Worm (Caenorhabditis elegans) whole organism, L1 larva: ENCODE measurements around the gene hlh-3.

Experiments used
- C04F5.9 ChIP-seq: sonication (generic microtip); optimal IDR thresholded peaks from 2 replicates; lab custom pipeline; 2016; ENCODE audit warnings: missing genetic modification characterization, missing compliant biosample characterization
- C16A3.4 ChIP-seq: fragments of 150-350 bp; optimal IDR thresholded peaks from 2 replicates; lab custom pipeline; 2014; ENCODE audit warnings: missing biosample characterization, missing genetic modification characterization
- Y116A8C.19 ChIP-seq: sonication (generic microtip); optimal IDR thresholded peaks from 2 replicates; lab custom pipeline; 2016; ENCODE audit warnings: missing compliant biosample characterization, missing genetic modification characterization, borderline replicate concordance
- aly-2 ChIP-seq: fragments of 150-350 bp; optimal IDR thresholded peaks from 2 replicates; lab custom pipeline; 2014; ENCODE audit warnings: missing biosample characterization, missing genetic modification characterization
- ama-1 ChIP-seq: fragments of 150-350 bp; optimal IDR thresholded peaks from 2 replicates; lab custom pipeline; 2014
- ceh-8 ChIP-seq: fragments of 200-800 bp; sonication (Bioruptor generic); optimal IDR thresholded peaks from 2 replicates; lab custom pipeline; 2018; ENCODE audit warnings: mild to moderate bottlenecking, missing genetic modification characterization, moderate library complexity, missing compliant biosample characterization
- ces-1 ChIP-seq: fragments of 150-350 bp; optimal IDR thresholded peaks from 2 replicates; lab custom pipeline; 2014; ENCODE audit warnings: missing biosample characterization, missing genetic modification reagents, missing genetic modification characterization
- dsc-1 ChIP-seq: sonication (generic microtip); optimal IDR thresholded peaks from 2 replicates; lab custom pipeline; 2016; ENCODE audit warnings: mild to moderate bottlenecking, missing genetic modification characterization, missing compliant biosample characterization
- efl-1 ChIP-seq, 4 experiments: fragments of 150-350 bp; optimal IDR thresholded peaks in 3 of 4; peaks in 1 of 4; 1 replicate in 1 of 4; 2 replicates in 3 of 4; lab custom pipeline; 2014; ENCODE audit warnings: missing biosample characterization in 2 of 4, missing genetic modification characterization in 2 of 4, missing genetic modification reagents in 2 of 4
- efl-3 ChIP-seq: fragments of 200-800 bp; sonication (Bioruptor generic); optimal IDR thresholded peaks from 2 replicates; lab custom pipeline; 2018; ENCODE audit warnings: mild to moderate bottlenecking, missing genetic modification characterization, missing compliant biosample characterization
- egl-27 ChIP-seq, 2 experiments: fragments of 150-350 bp in 1 of 2; sonication (generic microtip); optimal IDR thresholded peaks; 3 replicates each; lab custom pipeline; 2017 to 2018; ENCODE audit warnings: missing biosample characterization in 2 of 2, missing genetic modification characterization in 2 of 2, missing genetic modification reagents in 2 of 2
- elt-2 ChIP-seq: sonication (generic microtip); optimal IDR thresholded peaks from 2 replicates; lab custom pipeline; 2016; ENCODE audit warnings: missing genetic modification characterization, mild to moderate bottlenecking, inconsistent platforms, missing compliant biosample characterization, missing genetic modification reagents
- elt-3 ChIP-seq, 6 experiments: fragments of 150-350 bp in 1 of 6; sonication (generic microtip); optimal IDR thresholded peaks; 2 replicates each; lab custom pipeline; 2017 to 2018; ENCODE audit warnings: missing biosample characterization in 6 of 6, missing genetic modification characterization in 6 of 6, inconsistent platforms in 1 of 6
- ets-5 ChIP-seq: fragments of 200-800 bp; sonication (Bioruptor generic); IDR thresholded peaks from 2 replicates; pipeline ENCODE4 v1.3.6; 2022; ENCODE audit warnings: missing genetic modification characterization, missing compliant biosample characterization
- fkh-4 ChIP-seq: sonication (generic microtip); optimal IDR thresholded peaks from 2 replicates; lab custom pipeline; 2016; ENCODE audit warnings: missing compliant biosample characterization, missing genetic modification characterization, borderline replicate concordance
- grh-1 ChIP-seq: fragments of 200-800 bp; sonication (Bioruptor generic); IDR thresholded peaks from 2 replicates; pipeline ENCODE4 v1.3.6; 2022; ENCODE audit warnings: missing genetic modification reagents, missing genetic modification characterization, missing compliant biosample characterization
- isw-1 ChIP-seq: fragments of 200-800 bp; sonication (Bioruptor generic); IDR thresholded peaks from 2 replicates; pipeline ENCODE4 v1.3.6; 2022; ENCODE audit warnings: missing genetic modification characterization, missing compliant biosample characterization
- lin-14 ChIP-seq: fragments of 200-800 bp; sonication (Bioruptor generic); optimal IDR thresholded peaks from 2 replicates; lab custom pipeline; 2018; ENCODE audit warnings: mild to moderate bottlenecking, missing genetic modification characterization, moderate library complexity, missing compliant biosample characterization
- lin-35 ChIP-seq, 2 experiments: fragments of 150-350 bp; optimal IDR thresholded peaks; 2 replicates each; lab custom pipeline; 2014; ENCODE audit warnings: missing biosample characterization in 2 of 2, missing genetic modification characterization in 2 of 2, missing genetic modification reagents in 2 of 2
- lin-39 ChIP-seq: fragments of 150-350 bp; optimal IDR thresholded peaks from 2 replicates; lab custom pipeline; 2014; ENCODE audit warnings: missing biosample characterization, missing genetic modification reagents, missing genetic modification characterization
- lir-3 ChIP-seq: sonication (generic microtip); optimal IDR thresholded peaks from 2 replicates; lab custom pipeline; 2016; ENCODE audit warnings: mild to moderate bottlenecking, missing genetic modification characterization, moderate library complexity, missing compliant biosample characterization; ENCODE audit not compliant: poor library complexity
- lsy-2 ChIP-seq, 2 experiments: fragments of 150-350 bp; optimal IDR thresholded peaks; 2 replicates each; lab custom pipeline; 2014; ENCODE audit warnings: missing biosample characterization in 2 of 2, missing genetic modification characterization in 2 of 2
- mab-9 ChIP-seq: fragments of 200-800 bp; sonication (Bioruptor generic); IDR thresholded peaks from 2 replicates; pipeline ENCODE4 v1.3.6; 2022; ENCODE audit warnings: missing genetic modification reagents, missing genetic modification characterization, missing compliant biosample characterization
- mdl-1 ChIP-seq, 2 experiments: fragments of 150-350 bp; optimal IDR thresholded peaks; 2 replicates each; lab custom pipeline; 2014 to 2017; ENCODE audit warnings: missing biosample characterization in 2 of 2, missing genetic modification characterization in 2 of 2, inconsistent platforms in 1 of 2
- mef-2 ChIP-seq: fragments of 150-350 bp; optimal IDR thresholded peaks from 2 replicates; lab custom pipeline; 2014; ENCODE audit warnings: missing biosample characterization, missing genetic modification characterization
- mep-1 ChIP-seq: fragments of 150-350 bp; optimal IDR thresholded peaks from 2 replicates; lab custom pipeline; 2014; ENCODE audit warnings: missing biosample characterization, missing genetic modification characterization
- nhr-19 ChIP-seq: fragments of 200-800 bp; sonication (Bioruptor generic); conservative IDR thresholded peaks from 2 replicates; pipeline ENCODE4 v1.3.6; 2022; ENCODE audit warnings: missing genetic modification characterization, missing compliant biosample characterization
- nhr-20 ChIP-seq: sonication (generic microtip); optimal IDR thresholded peaks from 2 replicates; lab custom pipeline; 2016; ENCODE audit warnings: mild to moderate bottlenecking, missing genetic modification characterization, missing compliant biosample characterization
- nhr-237 ChIP-seq: fragments of 150-350 bp; optimal IDR thresholded peaks from 2 replicates; lab custom pipeline; 2014; ENCODE audit warnings: missing biosample characterization, missing genetic modification characterization
- nhr-28 ChIP-seq: fragments of 150-350 bp; optimal IDR thresholded peaks from 2 replicates; lab custom pipeline; 2014; ENCODE audit warnings: missing biosample characterization, missing genetic modification characterization
- nhr-47 ChIP-seq: sonication (generic microtip); optimal IDR thresholded peaks from 2 replicates; lab custom pipeline; 2016; ENCODE audit warnings: mild to moderate bottlenecking, missing genetic modification characterization, moderate library complexity, missing compliant biosample characterization
- nhr-71 ChIP-seq: sonication (generic microtip); optimal IDR thresholded peaks from 2 replicates; lab custom pipeline; 2016; ENCODE audit warnings: mild to moderate bottlenecking, missing genetic modification characterization, moderate library complexity, missing compliant biosample characterization
- nhr-77 ChIP-seq: fragments of 150-350 bp; optimal IDR thresholded peaks from 2 replicates; lab custom pipeline; 2014; ENCODE audit warnings: missing biosample characterization, missing genetic modification characterization
- nhr-84 ChIP-seq: sonication (generic microtip); optimal IDR thresholded peaks from 2 replicates; lab custom pipeline; 2017; ENCODE audit warnings: missing biosample characterization, missing genetic modification characterization
- nhr-85 ChIP-seq: sonication (generic microtip); peaks from one replicate; lab custom pipeline; 2016; ENCODE audit warnings: missing genetic modification characterization, inconsistent platforms, missing compliant biosample characterization
- nhr-90 ChIP-seq: sonication (generic microtip); optimal IDR thresholded peaks from 2 replicates; lab custom pipeline; 2016; ENCODE audit warnings: mild to moderate bottlenecking, missing genetic modification characterization, missing compliant biosample characterization; ENCODE audit not compliant: poor library complexity
- pax-3 ChIP-seq: fragments of 200-800 bp; sonication (Bioruptor generic); optimal IDR thresholded peaks from 2 replicates; lab custom pipeline; 2018; ENCODE audit warnings: mild to moderate bottlenecking, missing genetic modification characterization, moderate library complexity, missing compliant biosample characterization
- pqm-1 ChIP-seq: sonication (generic microtip); optimal IDR thresholded peaks from 3 replicates; lab custom pipeline; 2017; ENCODE audit warnings: missing biosample characterization, missing genetic modification characterization
- skn-1 ChIP-seq: fragments of 150-350 bp; optimal IDR thresholded peaks from 2 replicates; lab custom pipeline; 2014; ENCODE audit warnings: missing biosample characterization, missing genetic modification characterization
- snu-23 ChIP-seq: sonication (generic microtip); optimal IDR thresholded peaks from 2 replicates; lab custom pipeline; 2016; ENCODE audit warnings: missing genetic modification characterization, missing compliant biosample characterization
- sptf-1 ChIP-seq: fragments of 150-350 bp; optimal IDR thresholded peaks from 2 replicates; lab custom pipeline; 2014; ENCODE audit warnings: missing biosample characterization, missing genetic modification characterization
- sup-37 ChIP-seq: fragments of 200-800 bp; sonication (Bioruptor generic); optimal IDR thresholded peaks from 2 replicates; lab custom pipeline; 2018; ENCODE audit warnings: mild to moderate bottlenecking, missing genetic modification characterization, missing compliant biosample characterization
- tbx-2 ChIP-seq: sonication (generic microtip); optimal IDR thresholded peaks from 2 replicates; lab custom pipeline; 2016; ENCODE audit warnings: missing genetic modification characterization, missing compliant biosample characterization
- tlp-1 ChIP-seq: fragments of 150-350 bp; optimal IDR thresholded peaks from 2 replicates; lab custom pipeline; 2014; ENCODE audit warnings: missing biosample characterization, missing genetic modification characterization
- unc-130 ChIP-seq: fragments of 150-350 bp; optimal IDR thresholded peaks from 2 replicates; lab custom pipeline; 2017; ENCODE audit warnings: missing biosample characterization, missing genetic modification characterization, inconsistent platforms
- unc-30 ChIP-seq: sonication (generic microtip); optimal IDR thresholded peaks from 2 replicates; lab custom pipeline; 2017; ENCODE audit warnings: missing biosample characterization, missing genetic modification characterization
- unc-62 ChIP-seq: fragments of 150-350 bp; optimal IDR thresholded peaks from 2 replicates; lab custom pipeline; 2014; ENCODE audit warnings: missing biosample characterization, missing genetic modification reagents, missing genetic modification characterization
- xbp-1 ChIP-seq: sonication (generic microtip); optimal IDR thresholded peaks from 2 replicates; lab custom pipeline; 2016; ENCODE audit warnings: missing genetic modification characterization, missing compliant biosample characterization

Gene hlh-3

ce11 chrII:9126965-9127364 lies 40.6 kb downstream of the hlh-3 start:
- no peak for TF ChIP-seq snu-23 (GFP tag; lab: Kevin White, UChicago)
- TF ChIP-seq efl-3 (GFP tag; lab: Kevin White, UChicago): no peak
- TF ChIP-seq nhr-19 (GFP tag; lab: Robert Waterston, UW): no peak
- TF ChIP-seq ama-1 (lab: Kevin White, UChicago): no peak
- TF ChIP-seq pax-3 (tag; lab: Kevin White, UChicago): no peak
- TF ChIP-seq nhr-90: no peak

DNA sequence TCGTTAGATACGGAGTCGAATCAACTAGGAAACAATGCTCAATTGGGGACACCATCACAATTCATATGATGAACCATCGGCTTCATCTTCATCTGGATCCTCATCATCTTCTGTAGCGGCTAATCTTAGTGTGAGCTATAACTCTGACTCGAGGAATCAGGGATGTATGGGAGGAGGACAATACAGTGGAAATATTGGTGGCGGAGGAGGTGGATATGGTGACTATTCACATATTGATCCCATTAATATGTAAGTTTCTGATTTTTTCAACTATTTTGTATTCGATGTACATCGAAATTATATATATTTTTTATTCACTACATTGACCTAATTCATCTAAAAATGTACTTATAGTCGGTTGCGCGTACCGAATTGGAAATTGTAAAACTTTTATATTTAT lies 41.0 kb downstream of the hlh-3 start:
- no peak for TF ChIP-seq nhr-47 (tag; lab: Kevin White, UChicago)
- TF ChIP-seq efl-1 (optimal IDR thresholded peaks at IDR 0.05; lab: Kevin White, UChicago): no peak
- TF ChIP-seq efl-1 (GFP tag; optimal IDR thresholded peaks at IDR 0.05 in 1 of 2; lab: Kevin White, UChicago): peak in 1 of 2 experiments; percentile 20
- TF ChIP-seq, all 84 proteins: peak for 1

DNA sequence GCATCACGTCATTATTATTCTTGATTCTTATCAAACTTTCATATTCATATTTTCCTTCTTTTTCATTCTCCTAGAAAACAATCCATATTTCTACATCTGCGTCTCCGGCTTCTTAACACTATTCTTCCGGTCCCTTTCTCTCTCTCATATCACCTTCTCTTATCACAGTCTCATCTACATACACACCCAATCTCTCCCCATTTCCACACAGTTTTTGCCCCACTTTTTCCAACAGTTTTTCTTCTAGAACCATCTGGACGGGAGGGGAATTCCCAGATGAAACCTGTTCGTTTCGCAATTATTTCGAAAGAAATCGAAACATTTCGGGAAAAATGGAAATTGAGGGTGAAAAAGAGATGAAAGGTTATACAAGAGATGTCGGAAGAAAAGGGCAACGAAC lies 41.7 kb downstream of the hlh-3 start:
- TF ChIP-seq nhr-71 (tag; lab: Kevin White, UChicago) (peak; percentile 32), nhr-28 (tag; lab: Kevin White, UChicago) (no peak), lin-14 (GFP tag; lab: Kevin White, UChicago) (peak; percentile 48), unc-30 (tag; lab: Kevin White, UChicago) (no peak), elt-3 (tag; optimal IDR thresholded peaks at IDR 0.05; lab: Kevin White, UChicago) (peak in 4 of 6 experiments; percentile 15 to 93 (median 91)), nhr-84 (tag; lab: Kevin White, UChicago) (no peak), lir-3 (tag; lab: Kevin White, UChicago) (no peak), ets-5 (no peak), unc-62 (no peak), pax-3 (tag; lab: Kevin White, UChicago) (no peak), tbx-2 (no peak), nhr-237 (tag; lab: Kevin White, UChicago) (no peak), lin-35 (GFP tag; optimal IDR thresholded peaks at IDR 0.05; lab: Kevin White, UChicago) (peak in 1 of 2 experiments; percentile 57), ces-1 (GFP tag; lab: Kevin White, UChicago) (no peak), dsc-1 (tag; lab: Kevin White, UChicago) (no peak), elt-2 (tag; lab: Kevin White, UChicago) (peak; percentile 79), aly-2 (tag; lab: Kevin White, UChicago) (no peak), mep-1 (tag; lab: Kevin White, UChicago) (peak; percentile 68), pqm-1 (no peak), mef-2 (no peak), nhr-77 (tag; lab: Kevin White, UChicago) (peak; percentile 27), Y116A8C.19 (tag; lab: Kevin White, UChicago) (no peak), tlp-1 (no peak), egl-27 (tag; optimal IDR thresholded peaks at IDR 0.05; lab: Kevin White, UChicago) (no peak), lsy-2 (tag; optimal IDR thresholded peaks at IDR 0.05; lab: Kevin White, UChicago) (peak in 1 of 2 experiments; percentile 36), sptf-1 (tag; lab: Kevin White, UChicago) (no peak), nhr-85 (peak; percentile 75), mdl-1 (tag; optimal IDR thresholded peaks at IDR 0.05; lab: Kevin White, UChicago) (peak in 1 of 2 experiments; percentile 2), nhr-47 (tag; lab: Kevin White, UChicago) (no peak), C04F5.9 (tag; lab: Kevin White, UChicago) (no peak), isw-1 (no peak), ceh-8 (GFP tag; lab: Kevin White, UChicago) (no peak), nhr-20 (tag; lab: Kevin White, UChicago) (peak; percentile 39), nhr-90 (peak; percentile 7), sup-37 (GFP tag; lab: Kevin White, UChicago) (no peak), mab-9 (GFP tag; lab: Robert Waterston, UW) (no peak), grh-1 (GFP tag; lab: Robert Waterston, UW) (peak; percentile 50), lin-39 (tag; lab: Kevin White, UChicago) (no peak), C16A3.4 (tag; lab: Kevin White, UChicago) (peak; percentile 5), efl-3 (GFP tag; lab: Kevin White, UChicago) (no peak), efl-1 (optimal IDR thresholded peaks at IDR 0.05; lab: Kevin White, UChicago) (peak in 1 of 2 experiments; percentile 25), efl-1 (GFP tag; optimal IDR thresholded peaks at IDR 0.05 in 1 of 2; lab: Kevin White, UChicago) (peak in 1 of 2 experiments; percentile 0), skn-1 (tag; lab: Kevin White, UChicago) (peak; percentile 80), fkh-4 (no peak), unc-130 (tag; lab: Kevin White, UChicago) (no peak), xbp-1 (tag; lab: Kevin White, UChicago) (no peak)
